Fruit fly (Drosophila melanogaster): ENCODE results near the gene Psf1.

- TF ChIP-seq gl (tag; optimal IDR thresholded peaks at IDR 0.05): no peak
- TF ChIP-seq CG8159 (tag; optimal IDR thresholded peaks at IDR 0.05): no peak
- TF ChIP-seq CG13204 (GFP tag; optimal IDR thresholded peaks at IDR 0.05): no peak
- TF ChIP-seq CG15710 (tag; optimal IDR thresholded peaks at IDR 0.05): no peak
- peak; percentile 41 for TF ChIP-seq CG8301 (tag; optimal IDR thresholded peaks at IDR 0.05)
- TF ChIP-seq CG10348 (GFP tag; IDR thresholded peaks at IDR 0.05): no peak; the same call in 1 of the 2 replicates
- peak; percentile 31 for TF ChIP-seq CG14655 (GFP tag; optimal IDR thresholded peaks at IDR 0.05)
Observed at dm6 chr3L:1200357-1201051, 47.0 kb downstream of the Psf1 start, which contains the start of gene mwh.
